Worm (Caenorhabditis elegans) whole organism, L2 larva: ENCODE results near the gene srz-96.

Experiments
- R02D3.7 ChIP-seq: fragments of 150-350 bp; optimal IDR thresholded peaks from 2 replicates; lab custom pipeline; 2014; ENCODE audit warnings: missing biosample characterization, missing genetic modification characterization
- ZK546.5 ChIP-seq: sonication (generic microtip); optimal IDR thresholded peaks from 2 replicates; lab custom pipeline; 2017; ENCODE audit warnings: missing biosample characterization, missing genetic modification characterization
- ama-1 ChIP-seq: fragments of 150-350 bp; optimal IDR thresholded peaks from 2 replicates; lab custom pipeline; 2018; ENCODE audit warnings: inconsistent platforms
- blmp-1 ChIP-seq: sonication (generic microtip); optimal IDR thresholded peaks from 2 replicates; lab custom pipeline; 2017; ENCODE audit warnings: missing genetic modification characterization, mild to moderate bottlenecking, missing compliant biosample characterization, antibody characterized with exemption, moderate library complexity; ENCODE audit not compliant: insufficient read depth
- lin-39 ChIP-seq: fragments of 150-350 bp; optimal IDR thresholded peaks from 2 replicates; lab custom pipeline; 2014; ENCODE audit warnings: missing biosample characterization, missing genetic modification reagents, missing genetic modification characterization
- lsy-2 ChIP-seq, 2 experiments: fragments of 150-350 bp in 1 of 2; sonication (generic microtip) in 1 of 2; optimal IDR thresholded peaks; 2 replicates each; lab custom pipeline; 2014 to 2017; ENCODE audit warnings: missing biosample characterization in 2 of 2, missing genetic modification characterization in 2 of 2
- nhr-12 ChIP-seq: fragments of 150-350 bp; optimal IDR thresholded peaks from 2 replicates; lab custom pipeline; 2014; ENCODE audit warnings: missing biosample characterization, missing genetic modification characterization
- sem-4 ChIP-seq: fragments of 150-350 bp; optimal IDR thresholded peaks from 2 replicates; lab custom pipeline; 2014; ENCODE audit warnings: missing biosample characterization, missing genetic modification reagents, missing genetic modification characterization
- unc-39 ChIP-seq: fragments of 150-350 bp; optimal IDR thresholded peaks from 2 replicates; lab custom pipeline; 2014; ENCODE audit warnings: missing biosample characterization, missing genetic modification characterization
- zag-1 ChIP-seq: fragments of 150-350 bp; optimal IDR thresholded peaks from 2 replicates; lab custom pipeline; 2014; ENCODE audit warnings: missing biosample characterization, missing genetic modification characterization

ce11 chrV:17201847-17202246 is 2.8 kb downstream of the srz-96 start, which contains the start of gene Y68A4A.10:
- TF ChIP-seq ZK546.5 (tag; lab: Kevin White, UChicago) (no peak), blmp-1 (tag; lab: Kevin White, UChicago) (no peak), unc-39 (tag; lab: Kevin White, UChicago) (no peak), lsy-2 (tag; optimal IDR thresholded peaks at IDR 0.05; lab: Kevin White, UChicago) (no peak), R02D3.7 (tag; lab: Kevin White, UChicago) (no peak), ama-1 (no peak), lin-39 (tag; lab: Kevin White, UChicago) (no peak), nhr-12 (no peak), sem-4 (tag; lab: Kevin White, UChicago) (no peak), zag-1 (tag; lab: Kevin White, UChicago) (no peak)
